Worm (Caenorhabditis elegans) whole organism, L4 larva: ENCODE measurements around the gene C07A9.13.
A peak's percentile ranks its signal among the peaks of the same experiment; 100 is the strongest.

Source experiments
- F44E2.7 ChIP-seq: fragments of 200-800 bp; sonication (Bioruptor generic); IDR thresholded peaks from 2 replicates; pipeline ENCODE4 v2.1.2; 2022; ENCODE audit warnings: missing genetic modification characterization, missing compliant biosample characterization
- F49E8.2 ChIP-seq: sonication (generic microtip); optimal IDR thresholded peaks from 2 replicates; lab custom pipeline; 2016; ENCODE audit warnings: missing compliant biosample characterization, mild to moderate bottlenecking, missing genetic modification characterization, borderline replicate concordance
- T20F7.1 ChIP-seq: fragments of 200-800 bp; sonication (Bioruptor generic); optimal IDR thresholded peaks from 2 replicates; lab custom pipeline; 2018; ENCODE audit warnings: mild to moderate bottlenecking, missing genetic modification characterization, missing compliant biosample characterization
- T26A8.4 ChIP-seq: fragments of 200-800 bp; sonication (Bioruptor generic); IDR thresholded peaks from 2 replicates; pipeline ENCODE4 v1.3.6; 2022; ENCODE audit warnings: missing genetic modification characterization, missing compliant biosample characterization
- ZK546.5 ChIP-seq, 2 experiments: sonication (generic microtip); optimal IDR thresholded peaks; 2 replicates each; lab custom pipeline; 2017; ENCODE audit warnings: missing biosample characterization in 2 of 2, missing genetic modification characterization in 2 of 2
- ama-1 ChIP-seq: fragments of 150-350 bp; optimal IDR thresholded peaks from 2 replicates; lab custom pipeline; 2014; ENCODE audit warnings: inconsistent platforms, mixed read lengths
- arid-1 ChIP-seq: fragments of 200-800 bp; sonication (Bioruptor generic); conservative IDR thresholded peaks from 2 replicates; pipeline ENCODE4 v1.3.6; 2022; ENCODE audit warnings: missing genetic modification reagents, missing genetic modification characterization, missing compliant biosample characterization
- attf-4 ChIP-seq: sonication (generic microtip); optimal IDR thresholded peaks from 3 replicates; lab custom pipeline; 2017; ENCODE audit warnings: missing biosample characterization, missing genetic modification characterization
- ceh-20 ChIP-seq: fragments of 200-800 bp; sonication (Bioruptor generic); IDR thresholded peaks from 2 replicates; pipeline ENCODE4 v1.3.6; 2022; ENCODE audit warnings: missing genetic modification reagents, missing genetic modification characterization, missing compliant biosample characterization
- ceh-82 ChIP-seq: sonication (generic microtip); optimal IDR thresholded peaks from 2 replicates; lab custom pipeline; 2017; ENCODE audit warnings: missing biosample characterization, missing genetic modification characterization
- daf-12 ChIP-seq: fragments of 150-350 bp; optimal IDR thresholded peaks from 2 replicates; lab custom pipeline; 2014; ENCODE audit warnings: missing biosample characterization, missing genetic modification reagents, missing genetic modification characterization
- daf-16 ChIP-seq, 3 experiments: sonication (generic microtip); optimal IDR thresholded peaks; 2 replicates each; lab custom pipeline; 2016 to 2017; ENCODE audit warnings: missing genetic modification characterization in 3 of 3, missing genetic modification reagents in 3 of 3, mild to moderate bottlenecking in 2 of 3, missing compliant biosample characterization in 2 of 3, missing biosample characterization in 1 of 3, moderate library complexity in 1 of 3
- daf-8 ChIP-seq: fragments of 200-800 bp; sonication (Bioruptor generic); IDR thresholded peaks from 2 replicates; pipeline ENCODE4 v1.3.6; 2022; ENCODE audit warnings: missing genetic modification characterization, missing compliant biosample characterization
- dmd-6 ChIP-seq: fragments of 200-800 bp; sonication (Bioruptor generic); IDR thresholded peaks from 2 replicates; pipeline ENCODE4 v1.3.6; 2022; ENCODE audit warnings: missing genetic modification reagents, missing genetic modification characterization, missing compliant biosample characterization
- egl-27 ChIP-seq: sonication (generic microtip); optimal IDR thresholded peaks from 3 replicates; lab custom pipeline; 2017; ENCODE audit warnings: missing biosample characterization, missing genetic modification reagents, missing genetic modification characterization
- egl-43 ChIP-seq: fragments of 200-800 bp; sonication (Bioruptor generic); IDR thresholded peaks from 2 replicates; pipeline ENCODE4 v1.3.6; 2022; ENCODE audit warnings: missing genetic modification reagents, missing genetic modification characterization, missing compliant biosample characterization
- fkh-10 ChIP-seq: fragments of 150-350 bp; optimal IDR thresholded peaks from 2 replicates; lab custom pipeline; 2014; ENCODE audit warnings: missing biosample characterization, missing genetic modification reagents, missing genetic modification characterization
- hlh-11 ChIP-seq: fragments of 200-800 bp; sonication (Bioruptor generic); optimal IDR thresholded peaks from 2 replicates; lab custom pipeline; 2018; ENCODE audit warnings: mild to moderate bottlenecking, missing genetic modification characterization, missing compliant biosample characterization
- lin-29 ChIP-seq: fragments of 200-800 bp; sonication (Bioruptor generic); IDR thresholded peaks from 2 replicates; pipeline ENCODE4 v1.3.6; 2022; ENCODE audit warnings: missing genetic modification reagents, missing genetic modification characterization, missing compliant biosample characterization
- lin-38 ChIP-seq: fragments of 200-800 bp; sonication (Bioruptor generic); IDR thresholded peaks from 2 replicates; pipeline ENCODE4 v1.3.6; 2022; ENCODE audit warnings: missing genetic modification reagents, missing genetic modification characterization, missing compliant biosample characterization
- lir-3 ChIP-seq: sonication (generic microtip); optimal IDR thresholded peaks from 2 replicates; lab custom pipeline; 2016; ENCODE audit warnings: mild to moderate bottlenecking, missing genetic modification characterization, missing compliant biosample characterization
- madf-5 ChIP-seq, 2 experiments: fragments of 200-800 bp; sonication (Bioruptor generic); IDR thresholded peaks; 2 replicates each; pipeline ENCODE4 v1.3.6; 2022; ENCODE audit warnings: missing compliant biosample characterization in 2 of 2, missing genetic modification characterization in 2 of 2
- madf-9 ChIP-seq: fragments of 200-800 bp; sonication (Bioruptor generic); conservative IDR thresholded peaks from 2 replicates; pipeline ENCODE4 v1.3.6; 2022; ENCODE audit warnings: missing genetic modification reagents, missing genetic modification characterization, missing compliant biosample characterization
- mdt-29 ChIP-seq: fragments of 200-800 bp; sonication (Bioruptor generic); IDR thresholded peaks from 2 replicates; pipeline ENCODE4 v1.3.6; 2022; ENCODE audit warnings: missing genetic modification reagents, missing genetic modification characterization, missing compliant biosample characterization
- mep-1 ChIP-seq: fragments of 150-350 bp; sonication (generic microtip); optimal IDR thresholded peaks from 3 replicates; lab custom pipeline; 2014; ENCODE audit warnings: missing biosample characterization, missing genetic modification characterization
- mxl-2 ChIP-seq: fragments of 200-800 bp; sonication (Bioruptor generic); conservative IDR thresholded peaks from 2 replicates; pipeline ENCODE4 v1.3.6; 2022; ENCODE audit warnings: missing genetic modification reagents, missing genetic modification characterization, missing compliant biosample characterization
- mxl-3 ChIP-seq: fragments of 200-800 bp; sonication (Bioruptor generic); optimal IDR thresholded peaks from 2 replicates; lab custom pipeline; 2018; ENCODE audit warnings: mild to moderate bottlenecking, missing genetic modification characterization, missing compliant biosample characterization
- nhr-10 ChIP-seq: fragments of 150-350 bp; optimal IDR thresholded peaks from 2 replicates; lab custom pipeline; 2014; ENCODE audit warnings: missing biosample characterization, missing genetic modification characterization
- nhr-111 ChIP-seq: fragments of 200-800 bp; sonication (Bioruptor generic); optimal IDR thresholded peaks from 2 replicates; lab custom pipeline; 2018; ENCODE audit warnings: mild to moderate bottlenecking, missing genetic modification characterization, missing compliant biosample characterization
- nhr-25 ChIP-seq: sonication (generic microtip); optimal IDR thresholded peaks from 2 replicates; lab custom pipeline; 2017; ENCODE audit warnings: missing genetic modification characterization, mild to moderate bottlenecking, missing compliant biosample characterization, antibody characterized with exemption, moderate library complexity, borderline replicate concordance; ENCODE audit not compliant: insufficient read depth
- nhr-42 ChIP-seq: fragments of 200-800 bp; sonication (Bioruptor generic); IDR thresholded peaks from 2 replicates; pipeline ENCODE4 v1.3.6; 2022; ENCODE audit warnings: missing genetic modification characterization, missing compliant biosample characterization
- nhr-6 ChIP-seq: fragments of 150-350 bp; optimal IDR thresholded peaks from 2 replicates; lab custom pipeline; 2014; ENCODE audit warnings: missing biosample characterization, missing genetic modification characterization
- nhr-76 ChIP-seq: fragments of 150-350 bp; optimal IDR thresholded peaks from 2 replicates; lab custom pipeline; 2014; ENCODE audit warnings: missing biosample characterization, missing genetic modification characterization
- nhr-77 ChIP-seq: fragments of 150-350 bp; optimal IDR thresholded peaks from 2 replicates; lab custom pipeline; 2014; ENCODE audit warnings: missing biosample characterization, missing genetic modification characterization
- pha-4 ChIP-seq, 2 experiments: fragments of 150-350 bp in 1 of 2; fragments of 200-800 bp in 1 of 2; sonication (Bioruptor generic) in 1 of 2; IDR thresholded peaks in 1 of 2; optimal IDR thresholded peaks in 1 of 2; 2 replicates each; pipeline versions ENCODE4 v1.3.6 to Lab custom; 2014 to 2022; ENCODE audit warnings: missing genetic modification characterization in 2 of 2, missing genetic modification reagents in 2 of 2, missing biosample characterization in 1 of 2, missing compliant biosample characterization in 1 of 2
- pqm-1 ChIP-seq: sonication (generic microtip); optimal IDR thresholded peaks from 2 replicates; lab custom pipeline; 2017; ENCODE audit warnings: missing biosample characterization, missing genetic modification characterization
- saeg-2 ChIP-seq: fragments of 200-800 bp; sonication (Bioruptor generic); IDR thresholded peaks from 2 replicates; pipeline ENCODE4 v1.3.6; 2022; ENCODE audit warnings: missing genetic modification reagents, missing genetic modification characterization, missing compliant biosample characterization
- sdz-12 ChIP-seq: fragments of 200-800 bp; sonication (Bioruptor generic); optimal IDR thresholded peaks from 2 replicates; lab custom pipeline; 2018; ENCODE audit warnings: mild to moderate bottlenecking, missing genetic modification characterization, missing compliant biosample characterization
- set-16 ChIP-seq: fragments of 200-800 bp; sonication (Bioruptor generic); IDR thresholded peaks from 2 replicates; pipeline ENCODE4 v1.3.6; 2022; ENCODE audit warnings: missing genetic modification reagents, missing genetic modification characterization, missing compliant biosample characterization
- skn-1 ChIP-seq: fragments of 150-350 bp; optimal IDR thresholded peaks from 2 replicates; lab custom pipeline; 2014; ENCODE audit warnings: missing biosample characterization, missing genetic modification characterization
- snpc-4 ChIP-seq: fragments of 150-350 bp; optimal IDR thresholded peaks from 2 replicates; lab custom pipeline; 2014; ENCODE audit warnings: missing biosample characterization, missing genetic modification characterization
- spr-1 ChIP-seq: sonication (generic microtip); optimal IDR thresholded peaks from 2 replicates; lab custom pipeline; 2016; ENCODE audit warnings: mild to moderate bottlenecking, missing genetic modification characterization, missing compliant biosample characterization
- spr-3 ChIP-seq: fragments of 200-800 bp; sonication (Bioruptor generic); optimal IDR thresholded peaks from 2 replicates; lab custom pipeline; 2018; ENCODE audit warnings: mild to moderate bottlenecking, missing genetic modification characterization, missing compliant biosample characterization
- tag-97 ChIP-seq: fragments of 200-800 bp; sonication (Bioruptor generic); IDR thresholded peaks from 2 replicates; pipeline ENCODE4 v1.3.6; 2022; ENCODE audit warnings: missing genetic modification characterization, missing compliant biosample characterization
- unc-130 ChIP-seq: sonication (generic microtip); optimal IDR thresholded peaks from 2 replicates; lab custom pipeline; 2016; ENCODE audit warnings: missing genetic modification reagents, missing genetic modification characterization, missing compliant biosample characterization
- unc-39 ChIP-seq: sonication (generic microtip); optimal IDR thresholded peaks from 2 replicates; lab custom pipeline; 2017; ENCODE audit warnings: missing biosample characterization, missing genetic modification characterization
- vab-7 ChIP-seq: fragments of 200-800 bp; sonication (Bioruptor generic); IDR thresholded peaks from 2 replicates; pipeline ENCODE4 v1.3.6; 2022; ENCODE audit warnings: missing genetic modification reagents, missing genetic modification characterization, missing compliant biosample characterization
- zag-1 ChIP-seq: fragments of 150-350 bp; optimal IDR thresholded peaks from 2 replicates; lab custom pipeline; 2014; ENCODE audit warnings: missing biosample characterization, missing genetic modification characterization
- zip-11 ChIP-seq: fragments of 200-800 bp; sonication (Bioruptor generic); IDR thresholded peaks from 2 replicates; pipeline ENCODE4 v1.3.6; 2022; ENCODE audit warnings: missing genetic modification characterization, missing compliant biosample characterization
- zip-2 ChIP-seq: fragments of 150-350 bp; optimal IDR thresholded peaks from 2 replicates; lab custom pipeline; 2014; ENCODE audit warnings: missing biosample characterization, missing genetic modification characterization
- ztf-7 ChIP-seq: fragments of 150-350 bp; optimal IDR thresholded peaks from 2 replicates; lab custom pipeline; 2014; ENCODE audit warnings: missing biosample characterization, missing genetic modification characterization

Gene C07A9.13

DNA sequence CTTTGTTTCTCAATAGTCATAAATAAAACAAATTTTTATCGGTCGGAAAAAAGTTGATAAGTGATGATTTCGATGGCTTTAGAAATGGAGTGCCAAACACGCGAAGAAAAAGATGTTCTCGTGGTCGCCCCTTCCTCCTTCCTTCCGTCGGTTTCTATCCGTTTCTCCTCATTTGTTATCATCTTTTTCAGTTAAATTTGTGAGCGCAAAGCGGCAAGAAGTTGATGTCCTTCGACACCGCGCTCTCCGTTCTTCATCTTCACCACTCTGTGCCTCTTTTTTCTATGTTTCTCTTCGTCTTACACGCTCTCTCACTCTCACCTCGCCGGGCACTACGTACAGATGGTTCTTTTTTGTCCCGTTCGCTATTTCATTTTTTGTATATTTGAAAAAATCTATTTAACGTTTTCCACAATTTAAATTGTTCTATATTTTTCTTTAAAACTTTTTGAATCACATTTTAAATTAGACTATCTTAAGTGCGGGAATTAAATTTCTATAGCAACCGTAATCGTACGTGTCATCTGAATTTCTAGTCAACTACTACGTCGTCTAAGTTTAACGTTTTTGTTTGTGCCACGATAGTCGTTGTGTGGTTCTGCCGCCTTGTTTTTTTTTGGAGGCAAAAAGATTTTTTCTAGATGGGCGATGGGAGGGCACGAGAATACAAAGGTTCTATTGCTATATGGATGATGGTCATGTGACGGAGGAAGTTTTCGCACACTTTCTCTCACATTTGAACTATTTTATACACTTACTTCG lies 17.7 kb upstream of the C07A9.13 start (continued):
- TF ChIP-seq madf-5 (GFP tag; IDR thresholded peaks at IDR 0.05; lab: Robert Waterston, UW) (no peak), nhr-42 (GFP tag; lab: Robert Waterston, UW) (no peak), nhr-111 (GFP tag; lab: Kevin White, UChicago) (no peak), set-16 (GFP tag; lab: Robert Waterston, UW) (no peak), lin-38 (GFP tag; lab: Robert Waterston, UW) (no peak), attf-4 (tag; lab: Kevin White, UChicago) (no peak), tag-97 (GFP tag; lab: Robert Waterston, UW) (no peak), mxl-3 (peak; percentile 77), saeg-2 (GFP tag; lab: Robert Waterston, UW) (no peak), spr-1 (tag; lab: Kevin White, UChicago) (no peak), ztf-7 (tag; lab: Kevin White, UChicago) (no peak), zip-2 (tag; lab: Kevin White, UChicago) (no peak), lin-29 (GFP tag; lab: Robert Waterston, UW) (no peak), vab-7 (GFP tag; lab: Robert Waterston, UW) (no peak), sdz-12 (GFP tag; lab: Kevin White, UChicago) (no peak), pha-4 (GFP tag; IDR thresholded peaks at IDR 0.05; lab: Robert Waterston, UW) (no peak), pha-4 (tag; optimal IDR thresholded peaks at IDR 0.05; lab: Kevin White, UChicago) (no peak), zag-1 (tag; lab: Kevin White, UChicago) (no peak), F44E2.7 (GFP tag; lab: Robert Waterston, UW) (no peak), T26A8.4 (GFP tag; lab: Robert Waterston, UW) (no peak), daf-12 (tag; lab: Kevin White, UChicago) (no peak), ZK546.5 (tag; optimal IDR thresholded peaks at IDR 0.05; lab: Kevin White, UChicago) (no peak), lir-3 (tag; lab: Kevin White, UChicago) (no peak), T20F7.1 (GFP tag; lab: Kevin White, UChicago) (no peak), zip-11 (GFP tag; lab: Robert Waterston, UW) (no peak), pqm-1 (tag; lab: Kevin White, UChicago) (no peak), nhr-76 (tag; lab: Kevin White, UChicago) (no peak), unc-130 (GFP tag; lab: Kevin White, UChicago) (no peak), daf-8 (GFP tag; lab: Robert Waterston, UW) (no peak), F49E8.2 (tag; lab: Kevin White, UChicago) (no peak), nhr-25 (no peak), snpc-4 (tag; lab: Kevin White, UChicago) (no peak), skn-1 (no peak), mxl-2 (GFP tag; lab: Robert Waterston, UW) (no peak), nhr-77 (no peak), dmd-6 (GFP tag; lab: Robert Waterston, UW) (peak; percentile 37), daf-16 (GFP tag; optimal IDR thresholded peaks at IDR 0.05; lab: Kevin White, UChicago) (no peak), daf-16 (tag; optimal IDR thresholded peaks at IDR 0.05; lab: Kevin White, UChicago) (no peak), nhr-10 (tag; lab: Kevin White, UChicago) (no peak), egl-43 (GFP tag; lab: Robert Waterston, UW) (no peak), unc-39 (tag; lab: Kevin White, UChicago) (no peak), mep-1 (tag; lab: Kevin White, UChicago) (peak; percentile 34), ceh-20 (GFP tag; lab: Robert Waterston, UW) (no peak), ceh-82 (no peak), spr-3 (GFP tag; lab: Kevin White, UChicago) (no peak), arid-1 (GFP tag; lab: Robert Waterston, UW) (no peak), hlh-11 (tag; lab: Kevin White, UChicago) (peak; percentile 58), madf-9 (GFP tag; lab: Robert Waterston, UW) (no peak), fkh-10 (GFP tag; lab: Kevin White, UChicago) (no peak), nhr-6 (tag; lab: Kevin White, UChicago) (no peak), mdt-29 (no peak), ama-1 (lab: Kevin White, UChicago) (no peak), egl-27 (no peak)
